Worm (Caenorhabditis elegans): ENCODE results near the gene ZK370.4.

Gene ZK370.4

DNA sequence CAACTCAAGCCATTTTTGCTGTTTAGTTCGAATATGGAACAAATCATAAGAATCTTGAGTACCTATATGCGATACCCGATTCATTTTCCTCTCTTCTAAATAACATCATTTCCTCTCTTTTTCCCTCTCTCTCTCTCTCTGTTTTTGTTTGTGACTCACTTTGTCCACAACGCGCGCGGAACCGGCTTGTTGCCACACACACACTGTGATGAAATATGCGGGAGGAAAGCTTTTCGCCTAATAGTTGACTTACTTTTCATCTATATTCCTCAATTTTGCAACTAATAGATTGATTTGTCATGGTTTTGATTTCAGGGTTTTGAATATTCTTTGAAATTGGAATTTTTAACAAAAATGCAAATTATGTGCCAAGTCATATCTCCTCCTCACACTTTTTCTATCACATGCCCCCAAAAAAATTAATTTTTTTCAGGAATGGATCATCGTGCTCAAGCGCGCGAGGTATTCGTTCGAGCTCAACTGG, 11.4 kb downstream of the ZK370.4 start, which contains the start of gene hipr-1:
Gene hipr-1 (plus strand): TSS at position 434 of the 484 bp plus-strand sequence.
- TF ChIP-seq flt-1 (GFP tag; IDR thresholded peaks at IDR 0.05): no peak
- TF ChIP-seq hmbx-1 (tag; optimal IDR thresholded peaks at IDR 0.05): no peak
- no peak for TF ChIP-seq hnd-1 (tag; optimal IDR thresholded peaks at IDR 0.05)

- TF ChIP-seq tbx-11 (GFP tag; IDR thresholded peaks at IDR 0.05): no peak
- no peak for TF ChIP-seq hmbx-1 (tag; optimal IDR thresholded peaks at IDR 0.05)
- no peak for TF ChIP-seq ceh-36 (tag; optimal IDR thresholded peaks at IDR 0.05)
- TF ChIP-seq scrt-1 (GFP tag; IDR thresholded peaks at IDR 0.05): no peak
- no peak for TF ChIP-seq hmg-4 (GFP tag; optimal IDR thresholded peaks at IDR 0.05)
- TF ChIP-seq ets-7 (tag; optimal IDR thresholded peaks at IDR 0.05): no peak
- no peak for TF ChIP-seq tbx-37 (GFP tag; conservative IDR thresholded peaks at IDR 0.05)
- no peak for TF ChIP-seq flt-1 (GFP tag; IDR thresholded peaks at IDR 0.05)
- no peak for TF ChIP-seq ceh-13 (GFP tag; optimal IDR thresholded peaks at IDR 0.05)
- TF ChIP-seq tra-4 (tag; optimal IDR thresholded peaks at IDR 0.05): no peak
- TF ChIP-seq pes-1 (GFP tag; IDR thresholded peaks at IDR 0.05): no peak
Measured at ce11 chrIII:8719105-8719504, 12.1 kb downstream of the ZK370.4 start.

DNA sequence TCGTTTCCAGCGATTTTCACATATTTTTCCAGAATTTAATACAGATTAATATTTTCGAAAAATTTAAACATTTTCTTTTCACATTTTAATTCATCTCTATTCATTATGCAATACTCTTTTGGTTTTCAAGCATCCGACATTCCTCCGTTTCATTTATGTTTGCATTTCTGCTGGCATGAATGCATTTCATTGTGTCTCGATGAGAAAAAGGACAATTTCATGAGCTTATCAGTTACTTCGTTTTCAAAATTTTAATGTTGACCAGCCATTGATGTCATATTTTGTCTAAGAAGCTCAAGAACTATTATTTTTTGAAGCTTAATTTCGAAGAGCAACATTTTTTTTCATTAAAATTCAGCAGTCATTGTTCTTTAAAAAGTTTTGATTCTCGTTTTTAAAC, 12.6 kb downstream of the ZK370.4 start:
- TF ChIP-seq sea-1 (GFP tag; conservative IDR thresholded peaks at IDR 0.05) (no peak), flt-1 (GFP tag; IDR thresholded peaks at IDR 0.05) (no peak), tbx-37 (GFP tag; conservative IDR thresholded peaks at IDR 0.05) (no peak), scrt-1 (GFP tag; IDR thresholded peaks at IDR 0.05) (no peak), ceh-13 (GFP tag; optimal IDR thresholded peaks at IDR 0.05) (no peak), pes-1 (GFP tag; IDR thresholded peaks at IDR 0.05) (no peak), ama-1 (optimal IDR thresholded peaks at IDR 0.05) (no peak), F13C5.2 (tag; optimal IDR thresholded peaks at IDR 0.05) (no peak), tra-4 (tag; optimal IDR thresholded peaks at IDR 0.05) (no peak), hnd-1 (tag; optimal IDR thresholded peaks at IDR 0.05) (no peak), B0310.2 (tag; optimal IDR thresholded peaks at IDR 0.05) (no peak), hmg-4 (GFP tag; optimal IDR thresholded peaks at IDR 0.05) (no peak), ets-7 (tag; optimal IDR thresholded peaks at IDR 0.05) (no peak), aly-1 (tag; optimal IDR thresholded peaks at IDR 0.05) (no peak), ceh-36 (tag; optimal IDR thresholded peaks at IDR 0.05) (no peak)

DNA sequence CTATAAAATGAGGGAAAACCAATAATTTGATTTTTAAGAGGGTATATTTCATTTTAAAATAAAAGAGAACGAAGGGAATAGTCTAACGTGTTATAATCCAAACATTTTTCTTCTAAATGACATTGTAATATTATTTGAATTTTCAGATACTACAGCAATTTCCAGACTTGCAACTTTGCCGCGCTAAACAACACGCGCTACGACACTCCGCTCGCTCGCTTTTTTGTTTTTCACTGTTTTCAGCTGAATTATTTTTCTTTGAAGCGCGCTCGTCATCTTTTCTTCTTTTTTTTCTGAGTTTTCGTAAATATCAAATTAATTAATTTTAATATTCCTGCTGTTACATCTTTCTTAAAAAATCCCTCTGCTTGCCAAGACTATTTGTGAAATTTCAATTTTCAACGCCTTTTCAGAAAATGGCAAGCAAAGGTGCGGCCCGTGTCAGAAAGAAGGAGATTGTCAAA, 13.9 kb downstream of the ZK370.4 start, which contains the start of gene mrpl-11:
Gene mrpl-11 (plus strand): TSS at position 414 of the 464 bp plus-strand sequence.
- TF ChIP-seq scrt-1 (GFP tag; IDR thresholded peaks at IDR 0.05): no peak
- no peak for TF ChIP-seq hmbx-1 (tag; optimal IDR thresholded peaks at IDR 0.05)
- TF ChIP-seq ceh-13 (GFP tag; optimal IDR thresholded peaks at IDR 0.05): no peak
- no peak for TF ChIP-seq ets-7 (tag; optimal IDR thresholded peaks at IDR 0.05)
- no peak for TF ChIP-seq ceh-36 (tag; optimal IDR thresholded peaks at IDR 0.05)
- TF ChIP-seq pes-1 (GFP tag; IDR thresholded peaks at IDR 0.05): no peak
- TF ChIP-seq aly-1 (tag; optimal IDR thresholded peaks at IDR 0.05): no peak
- TF ChIP-seq tra-4 (tag; optimal IDR thresholded peaks at IDR 0.05): no peak
- TF ChIP-seq tbx-37 (GFP tag; conservative IDR thresholded peaks at IDR 0.05): no peak
- no peak for TF ChIP-seq ama-1 (optimal IDR thresholded peaks at IDR 0.05)
- no peak for TF ChIP-seq sea-1 (GFP tag; conservative IDR thresholded peaks at IDR 0.05)
- no peak for TF ChIP-seq F13C5.2 (tag; optimal IDR thresholded peaks at IDR 0.05)
- TF ChIP-seq tbx-11 (GFP tag; IDR thresholded peaks at IDR 0.05): no peak
- TF ChIP-seq hmg-4 (GFP tag; optimal IDR thresholded peaks at IDR 0.05): no peak
- no peak for TF ChIP-seq hnd-1 (tag; optimal IDR thresholded peaks at IDR 0.05)
- no peak for TF ChIP-seq flt-1 (GFP tag; IDR thresholded peaks at IDR 0.05)
- TF ChIP-seq B0310.2 (tag; optimal IDR thresholded peaks at IDR 0.05): no peak

DNA sequence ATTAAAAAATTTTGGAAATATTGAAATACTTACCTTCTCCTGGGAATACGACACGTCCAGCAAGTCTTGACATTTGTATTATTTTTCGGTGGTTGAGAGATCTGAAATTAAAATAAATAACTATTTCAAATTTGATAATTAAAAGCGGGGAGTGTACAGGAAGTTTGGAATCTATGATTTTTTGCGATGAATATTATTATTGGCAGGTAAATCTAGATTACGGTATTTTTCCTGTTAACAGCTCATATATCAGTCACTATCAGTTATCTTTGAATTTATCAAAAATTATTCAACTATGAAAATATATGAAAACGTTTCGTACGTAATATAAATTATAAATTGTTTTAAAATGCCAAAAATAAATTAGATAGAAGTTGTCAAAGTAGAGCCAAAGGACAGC, 15.1 kb downstream of the ZK370.4 start, which contains the start of gene B0303.14:
Gene B0303.14 (minus strand): TSS at position 101 of the 400 bp plus-strand sequence.
- TF ChIP-seq hmbx-1 (tag; optimal IDR thresholded peaks at IDR 0.05) (no peak), hmg-4 (GFP tag; optimal IDR thresholded peaks at IDR 0.05) (no peak), ets-7 (tag; optimal IDR thresholded peaks at IDR 0.05) (no peak), sea-1 (GFP tag; conservative IDR thresholded peaks at IDR 0.05) (no peak), tbx-11 (GFP tag; IDR thresholded peaks at IDR 0.05) (no peak), B0310.2 (tag; optimal IDR thresholded peaks at IDR 0.05) (no peak), ceh-36 (tag; optimal IDR thresholded peaks at IDR 0.05) (no peak), F13C5.2 (tag; optimal IDR thresholded peaks at IDR 0.05) (no peak), flt-1 (GFP tag; IDR thresholded peaks at IDR 0.05) (no peak), hnd-1 (tag; optimal IDR thresholded peaks at IDR 0.05) (no peak), tra-4 (tag; optimal IDR thresholded peaks at IDR 0.05) (no peak), ceh-13 (GFP tag; optimal IDR thresholded peaks at IDR 0.05) (no peak)

DNA sequence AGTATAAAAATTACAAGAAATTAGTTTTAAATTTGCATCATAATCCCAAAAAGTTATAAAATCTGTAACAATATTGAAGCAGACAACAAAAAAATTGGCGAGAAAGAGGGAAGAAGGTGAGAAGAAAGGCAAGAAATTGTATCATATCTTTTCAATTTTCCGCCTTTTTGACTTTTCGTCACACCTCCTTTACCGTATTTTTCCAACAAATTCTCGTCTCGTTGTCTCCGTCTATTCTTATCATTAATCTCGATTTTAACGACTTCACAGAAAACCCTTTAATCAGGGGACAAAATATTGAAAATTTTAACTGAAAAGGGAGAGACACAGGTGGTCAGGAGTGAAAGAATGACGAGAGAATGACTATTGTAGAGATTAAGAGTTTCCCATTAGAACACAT, 18.2 kb downstream of the ZK370.4 start:
- TF ChIP-seq ceh-36 (tag; optimal IDR thresholded peaks at IDR 0.05) (no peak), hnd-1 (tag; optimal IDR thresholded peaks at IDR 0.05) (no peak), tra-4 (tag; optimal IDR thresholded peaks at IDR 0.05) (no peak), flt-1 (GFP tag; IDR thresholded peaks at IDR 0.05) (no peak), hmg-4 (GFP tag; optimal IDR thresholded peaks at IDR 0.05) (no peak), ama-1 (optimal IDR thresholded peaks at IDR 0.05) (no peak), aly-1 (tag; optimal IDR thresholded peaks at IDR 0.05) (no peak), hmbx-1 (tag; optimal IDR thresholded peaks at IDR 0.05) (no peak), F13C5.2 (tag; optimal IDR thresholded peaks at IDR 0.05) (no peak), tbx-37 (GFP tag; conservative IDR thresholded peaks at IDR 0.05) (no peak), B0310.2 (tag; optimal IDR thresholded peaks at IDR 0.05) (no peak), sea-1 (GFP tag; conservative IDR thresholded peaks at IDR 0.05) (no peak), pes-1 (GFP tag; IDR thresholded peaks at IDR 0.05) (no peak), ets-7 (tag; optimal IDR thresholded peaks at IDR 0.05) (no peak), ceh-13 (GFP tag; optimal IDR thresholded peaks at IDR 0.05) (no peak), scrt-1 (GFP tag; IDR thresholded peaks at IDR 0.05) (no peak), tbx-11 (GFP tag; IDR thresholded peaks at IDR 0.05) (no peak)

DNA sequence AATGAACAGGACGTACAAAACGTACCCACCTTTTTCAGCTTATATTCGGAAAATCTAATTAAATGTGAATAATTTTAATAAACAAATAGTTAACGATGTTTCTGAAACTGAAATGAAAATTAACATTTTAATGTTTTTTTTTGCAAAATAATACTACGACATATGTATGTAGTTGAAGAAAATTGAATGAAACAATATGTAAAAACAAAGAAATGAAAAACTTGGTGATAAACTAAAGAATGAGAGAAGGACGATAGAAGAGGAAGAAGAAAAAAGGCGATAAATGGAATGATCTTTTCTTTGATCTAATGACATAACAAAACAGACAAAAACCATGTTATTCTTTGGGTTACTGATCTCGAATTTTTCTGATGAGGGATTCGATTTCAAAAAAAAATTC, 20.9 kb downstream of the ZK370.4 start, which contains the start of gene B0303.11:
Gene B0303.11 (minus strand): TSS at position 101 of the 400 bp plus-strand sequence.
- no peak for TF ChIP-seq scrt-1 (GFP tag; IDR thresholded peaks at IDR 0.05)
- no peak for TF ChIP-seq pes-1 (GFP tag; IDR thresholded peaks at IDR 0.05)
- no peak for TF ChIP-seq B0310.2 (tag; optimal IDR thresholded peaks at IDR 0.05)
- TF ChIP-seq ets-7 (tag; optimal IDR thresholded peaks at IDR 0.05): no peak
- no peak for TF ChIP-seq hmg-4 (GFP tag; optimal IDR thresholded peaks at IDR 0.05)
- TF ChIP-seq tra-4 (tag; optimal IDR thresholded peaks at IDR 0.05): no peak
- no peak for TF ChIP-seq tbx-11 (GFP tag; IDR thresholded peaks at IDR 0.05)
- no peak for TF ChIP-seq F13C5.2 (tag; optimal IDR thresholded peaks at IDR 0.05)
- no peak for TF ChIP-seq tbx-37 (GFP tag; conservative IDR thresholded peaks at IDR 0.05)
- no peak for TF ChIP-seq ceh-36 (tag; optimal IDR thresholded peaks at IDR 0.05)
- TF ChIP-seq hnd-1 (tag; optimal IDR thresholded peaks at IDR 0.05): no peak
- no peak for TF ChIP-seq aly-1 (tag; optimal IDR thresholded peaks at IDR 0.05)
- TF ChIP-seq hmbx-1 (tag; optimal IDR thresholded peaks at IDR 0.05): no peak
- TF ChIP-seq ama-1 (optimal IDR thresholded peaks at IDR 0.05): no peak
- TF ChIP-seq ceh-13 (GFP tag; optimal IDR thresholded peaks at IDR 0.05): no peak
- no peak for TF ChIP-seq sea-1 (GFP tag; conservative IDR thresholded peaks at IDR 0.05)
- TF ChIP-seq flt-1 (GFP tag; IDR thresholded peaks at IDR 0.05): no peak
